Fruit fly (Drosophila melanogaster) whole organism, embryonic: Measurements from ENCODE around the gene BNIP3.

Experiments
- ATbp ChIP-seq: fragments of 200-800 bp; sonication (Bioruptor generic); optimal IDR thresholded peaks from 2 replicates; lab custom pipeline; 2017; ENCODE audit warnings: missing biosample characterization, mild to moderate bottlenecking, missing genetic modification characterization, missing genetic modification reagents
- Atf6 ChIP-seq: fragments of 200-800 bp; sonication (Bioruptor generic); IDR thresholded peaks from 2 replicates; pipeline ENCODE4 v1.3.6; 2022; ENCODE audit warnings: missing biosample characterization, missing genetic modification characterization
- CG10209 ChIP-seq: fragments of 200-800 bp; sonication (Bioruptor generic); optimal IDR thresholded peaks from 3 replicates; lab custom pipeline; 2017; ENCODE audit warnings: missing biosample characterization, mild to moderate bottlenecking, missing genetic modification characterization, missing genetic modification reagents
- CG1024 ChIP-seq: fragments of 200-800 bp; sonication (Bioruptor generic); IDR thresholded peaks from 2 replicates; pipeline ENCODE4 v1.3.6; 2022; ENCODE audit warnings: missing biosample characterization, missing genetic modification characterization
- CG10431 ChIP-seq: fragments of 200-800 bp; sonication (Bioruptor generic); optimal IDR thresholded peaks from 3 replicates; lab custom pipeline; 2018; ENCODE audit warnings: missing biosample characterization, mild to moderate bottlenecking, missing genetic modification characterization
- CG10462 ChIP-seq: fragments of 200-800 bp; sonication (Bioruptor generic); optimal IDR thresholded peaks from 2 replicates; lab custom pipeline; 2016; ENCODE audit warnings: missing biosample characterization, missing genetic modification characterization
- CG11723 ChIP-seq: fragments of 200-800 bp; sonication (Bioruptor generic); optimal IDR thresholded peaks from 2 replicates; lab custom pipeline; 2017; ENCODE audit warnings: missing biosample characterization, mild to moderate bottlenecking, missing genetic modification characterization
- CG12236 ChIP-seq: fragments of 200-800 bp; sonication (Bioruptor generic); optimal IDR thresholded peaks from 2 replicates; lab custom pipeline; 2016; ENCODE audit warnings: missing biosample characterization, missing genetic modification characterization
- CG13624 ChIP-seq: fragments of 200-800 bp; sonication (Bioruptor generic); optimal IDR thresholded peaks from 2 replicates; lab custom pipeline; 2016; ENCODE audit warnings: missing biosample characterization, missing genetic modification characterization
- CG15011 ChIP-seq: fragments of 200-800 bp; sonication (Bioruptor generic); optimal IDR thresholded peaks from 3 replicates; lab custom pipeline; 2018; ENCODE audit warnings: missing biosample characterization, mild to moderate bottlenecking, missing genetic modification characterization
- CG15073 ChIP-seq: fragments of 200-800 bp; sonication (Bioruptor generic); optimal IDR thresholded peaks from 2 replicates; lab custom pipeline; 2016; ENCODE audit warnings: missing biosample characterization, missing genetic modification characterization
- CG16863 ChIP-seq: fragments of 200-800 bp; sonication (Bioruptor generic); optimal IDR thresholded peaks from 3 replicates; lab custom pipeline; 2016; ENCODE audit warnings: missing biosample characterization, missing genetic modification characterization
- CG17385 ChIP-seq: fragments of 200-800 bp; sonication (Bioruptor generic); optimal IDR thresholded peaks from 3 replicates; lab custom pipeline; 2018; ENCODE audit warnings: missing biosample characterization, mild to moderate bottlenecking, missing genetic modification characterization
- CG2116 ChIP-seq: fragments of 200-800 bp; sonication (Bioruptor generic); optimal IDR thresholded peaks from 3 replicates; lab custom pipeline; 2018; ENCODE audit warnings: missing biosample characterization, mild to moderate bottlenecking, missing genetic modification characterization
- CG31365 ChIP-seq: fragments of 200-800 bp; sonication (Bioruptor generic); optimal IDR thresholded peaks from 2 replicates; lab custom pipeline; 2018; ENCODE audit warnings: missing biosample characterization, mild to moderate bottlenecking, missing genetic modification characterization
- CG4707 ChIP-seq: fragments of 200-800 bp; sonication (Bioruptor generic); optimal IDR thresholded peaks from 2 replicates; lab custom pipeline; 2018; ENCODE audit warnings: missing biosample characterization, mild to moderate bottlenecking, missing genetic modification characterization, moderate library complexity
- CG7556 ChIP-seq: fragments of 200-800 bp; sonication (Bioruptor generic); optimal IDR thresholded peaks from 2 replicates; lab custom pipeline; 2017; ENCODE audit warnings: missing biosample characterization, mild to moderate bottlenecking, missing genetic modification characterization
- CG9609 ChIP-seq: fragments of 200-800 bp; sonication (Bioruptor generic); optimal IDR thresholded peaks from 3 replicates; lab custom pipeline; 2016; ENCODE audit warnings: missing biosample characterization, missing genetic modification characterization
- CoRest ChIP-seq: fragments of 200-800 bp; sonication (Bioruptor generic); optimal IDR thresholded peaks from 3 replicates; lab custom pipeline; 2018; ENCODE audit warnings: missing biosample characterization, mild to moderate bottlenecking, missing genetic modification characterization, moderate library complexity
- D ChIP-seq, 2 experiments: fragments of 200-800 bp in 1 of 2; fragments of >200 bp in 1 of 2; sonication (Bioruptor generic) in 1 of 2; optimal IDR thresholded peaks; 2 replicates in 1 of 2; 3 replicates in 1 of 2; lab custom pipeline; 2017; ENCODE audit warnings: mild to moderate bottlenecking in 1 of 2, missing biosample characterization in 1 of 2, missing genetic modification characterization in 1 of 2, missing genetic modification reagents in 1 of 2
- Elba2 ChIP-seq: fragments of 200-800 bp; sonication (Bioruptor generic); optimal IDR thresholded peaks from 3 replicates; lab custom pipeline; 2016; ENCODE audit warnings: missing biosample characterization, missing genetic modification characterization
- Ets97D ChIP-seq: fragments of 200-800 bp; sonication (Bioruptor generic); optimal IDR thresholded peaks from 3 replicates; lab custom pipeline; 2016; ENCODE audit warnings: missing biosample characterization, missing genetic modification characterization
- HHEX ChIP-seq: fragments of 200-800 bp; sonication (Bioruptor generic); optimal IDR thresholded peaks from 3 replicates; lab custom pipeline; 2017; ENCODE audit warnings: missing biosample characterization, mild to moderate bottlenecking, missing genetic modification characterization, missing genetic modification reagents
- HLH54F ChIP-seq: fragments of 200-800 bp; sonication (Bioruptor generic); optimal IDR thresholded peaks from 3 replicates; lab custom pipeline; 2016; ENCODE audit warnings: missing biosample characterization, missing genetic modification characterization
- Hsf ChIP-seq: fragments of 200-800 bp; sonication (Bioruptor generic); optimal IDR thresholded peaks from 3 replicates; lab custom pipeline; 2016; ENCODE audit warnings: missing biosample characterization, missing genetic modification characterization
- Jarid2 ChIP-seq: fragments of 200-800 bp; sonication (Bioruptor generic); optimal IDR thresholded peaks from 3 replicates; lab custom pipeline; 2017; ENCODE audit warnings: mild to moderate bottlenecking, missing biosample characterization, missing genetic modification reagents, missing genetic modification characterization
- MESR4 ChIP-seq: fragments of 200-800 bp; sonication (Bioruptor generic); optimal IDR thresholded peaks from 2 replicates; lab custom pipeline; 2018; ENCODE audit warnings: missing biosample characterization, mild to moderate bottlenecking, missing genetic modification characterization, moderate library complexity
- Mes4 ChIP-seq: fragments of 200-800 bp; sonication (Bioruptor generic); optimal IDR thresholded peaks from 2 replicates; lab custom pipeline; 2016; ENCODE audit warnings: missing biosample characterization, missing genetic modification characterization
- Myb ChIP-seq: fragments of 200-800 bp; sonication (Bioruptor generic); optimal IDR thresholded peaks from 2 replicates; lab custom pipeline; 2016; ENCODE audit warnings: missing biosample characterization, missing genetic modification characterization
- Nf-YA ChIP-seq: fragments of 200-800 bp; sonication (Bioruptor generic); IDR thresholded peaks from 2 replicates; pipeline ENCODE4 v1.3.6; 2022; ENCODE audit warnings: missing biosample characterization, missing genetic modification characterization
- Spps ChIP-seq: fragments of 200-800 bp; sonication (Bioruptor generic); optimal IDR thresholded peaks from 2 replicates; lab custom pipeline; 2018; ENCODE audit warnings: missing biosample characterization, mild to moderate bottlenecking, missing genetic modification characterization
- bcd ChIP-seq: fragments of 200-800 bp; sonication (Bioruptor generic); optimal IDR thresholded peaks from 2 replicates; lab custom pipeline; 2017; ENCODE audit warnings: missing biosample characterization, mild to moderate bottlenecking, missing genetic modification characterization
- bsh ChIP-seq, 2 experiments: fragments of 200-800 bp; sonication (Bioruptor generic); optimal IDR thresholded peaks; 2 replicates each; lab custom pipeline; 2017 to 2018; ENCODE audit warnings: mild to moderate bottlenecking in 2 of 2, missing biosample characterization in 2 of 2, missing genetic modification characterization in 2 of 2, moderate library complexity in 1 of 2
- chn ChIP-seq: fragments of 200-800 bp; sonication (Bioruptor generic); optimal IDR thresholded peaks from 2 replicates; lab custom pipeline; 2016; ENCODE audit warnings: missing biosample characterization, missing genetic modification characterization
- fru ChIP-seq: fragments of >200 bp; optimal IDR thresholded peaks from 2 replicates; lab custom pipeline; 2017
- gfzf ChIP-seq: fragments of 200-800 bp; sonication (Bioruptor generic); optimal IDR thresholded peaks from 2 replicates; lab custom pipeline; 2016; ENCODE audit warnings: missing biosample characterization, mild to moderate bottlenecking, missing genetic modification characterization, moderate library complexity
- grau ChIP-seq: fragments of 200-800 bp; optimal IDR thresholded peaks from 3 replicates; lab custom pipeline; 2019; ENCODE audit warnings: missing biosample characterization, mild to moderate bottlenecking, missing genetic modification characterization, moderate library complexity
- gsb ChIP-seq: fragments of 200-800 bp; sonication (Bioruptor generic); IDR thresholded peaks from 2 replicates; pipeline ENCODE4 v1.3.6; 2022; ENCODE audit warnings: missing biosample characterization, missing genetic modification characterization
- kay ChIP-seq: fragments of 200-800 bp; sonication (Bioruptor generic); optimal IDR thresholded peaks from 2 replicates; lab custom pipeline; 2016; ENCODE audit warnings: missing biosample characterization, missing genetic modification characterization
- klu ChIP-seq: fragments of 200-800 bp; sonication (Bioruptor generic); IDR thresholded peaks from 2 replicates; pipeline ENCODE4 v1.3.6; 2022; ENCODE audit warnings: missing biosample characterization, missing genetic modification characterization
- knrl ChIP-seq: fragments of 200-800 bp; sonication (Bioruptor generic); IDR thresholded peaks from 3 replicates; pipeline ENCODE4 v1.3.6; 2022; ENCODE audit warnings: missing biosample characterization, missing genetic modification characterization; ENCODE audit not compliant: partially characterized antibody
- lab ChIP-seq: fragments of 200-800 bp; sonication (Bioruptor generic); optimal IDR thresholded peaks from 3 replicates; lab custom pipeline; 2017; ENCODE audit warnings: missing biosample characterization, missing genetic modification characterization, mild to moderate bottlenecking, moderate library complexity, missing genetic modification reagents
- psq ChIP-seq: fragments of 200-800 bp; sonication (Bioruptor generic); optimal IDR thresholded peaks from 2 replicates; lab custom pipeline; 2017; ENCODE audit warnings: missing biosample characterization, missing genetic modification characterization
- run ChIP-seq: fragments of 200-800 bp; sonication (Bioruptor generic); optimal IDR thresholded peaks from 3 replicates; lab custom pipeline; 2018; ENCODE audit warnings: missing biosample characterization, mild to moderate bottlenecking, missing genetic modification characterization
- salm ChIP-seq: fragments of 200-800 bp; sonication (Bioruptor generic); optimal IDR thresholded peaks from 2 replicates; lab custom pipeline; 2018; ENCODE audit warnings: missing biosample characterization, mild to moderate bottlenecking, missing genetic modification characterization
- scrt ChIP-seq: fragments of 200-800 bp; sonication (Bioruptor generic); optimal IDR thresholded peaks from 2 replicates; lab custom pipeline; 2018; ENCODE audit warnings: missing biosample characterization, mild to moderate bottlenecking, missing genetic modification characterization, moderate library complexity
- unc-4 ChIP-seq: fragments of 200-800 bp; sonication (Bioruptor generic); IDR thresholded peaks from 2 replicates; pipeline ENCODE4 v1.3.6; 2022; ENCODE audit warnings: missing biosample characterization, missing genetic modification characterization; ENCODE audit not compliant: partially characterized antibody
- unpg ChIP-seq: fragments of 200-800 bp; sonication (Bioruptor generic); optimal IDR thresholded peaks from 3 replicates; lab custom pipeline; 2018; ENCODE audit warnings: missing biosample characterization, mild to moderate bottlenecking, missing genetic modification characterization, moderate library complexity

BNIP3 gene

DNA sequence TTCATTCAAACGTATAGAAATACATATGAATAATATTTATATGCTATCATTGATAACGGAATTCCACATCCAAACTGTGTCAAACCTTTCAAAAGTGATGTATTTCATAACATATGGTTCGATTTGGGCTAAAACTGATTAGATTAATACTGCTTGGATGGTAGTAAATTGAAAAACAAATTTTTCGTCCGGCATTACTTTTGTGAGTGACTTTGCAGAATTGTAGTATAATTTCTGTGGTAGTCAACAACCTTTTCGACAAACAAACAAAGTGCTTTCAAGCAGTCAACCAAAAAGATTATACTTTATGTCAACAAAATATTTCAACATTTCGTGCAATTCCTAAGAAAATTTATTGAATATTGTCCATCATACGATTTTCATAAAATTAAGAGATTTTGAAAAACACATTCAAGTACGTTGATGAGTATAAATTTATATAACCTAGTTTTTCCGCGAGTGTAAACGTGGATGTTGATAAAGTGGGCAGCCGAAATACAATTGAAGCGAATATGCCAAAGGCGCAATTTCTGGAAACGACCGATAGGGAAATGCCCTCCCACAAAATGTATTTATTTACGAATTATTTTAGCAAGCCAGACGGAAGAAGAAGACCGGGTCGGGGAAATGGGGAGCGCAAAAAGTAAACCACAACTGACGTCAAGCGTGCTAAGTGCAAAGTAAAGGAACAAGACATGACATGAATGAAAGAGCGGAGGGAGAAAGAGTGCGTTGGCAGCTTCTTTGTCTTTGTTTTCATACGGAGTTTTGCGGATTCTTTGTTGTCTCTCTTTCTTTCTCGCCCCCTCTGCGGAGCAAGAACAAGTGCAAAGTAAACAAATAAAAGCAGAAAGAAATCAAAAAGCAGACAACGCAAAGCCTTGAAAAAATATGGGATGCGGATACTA lies 1.0 kb downstream of the BNIP3 start (continued):
- TF ChIP-seq CG17385 (GFP tag; lab: Kevin White, UChicago) (peak; percentile 61), knrl (GFP tag; lab: Robert Waterston, UW) (no peak), CG16863 (GFP tag; lab: Kevin White, UChicago) (no peak), CG2116 (GFP tag; lab: Kevin White, UChicago) (peak; percentile 5), scrt (GFP tag; lab: Kevin White, UChicago) (no peak), D (optimal IDR thresholded peaks at IDR 0.05; lab: Kevin White, UChicago) (no peak), D (GFP tag; optimal IDR thresholded peaks at IDR 0.05; lab: Kevin White, UChicago) (no peak), salm (tag; lab: Kevin White, UChicago) (no peak), klu (GFP tag; lab: Robert Waterston, UW) (no peak), HLH54F (GFP tag; lab: Kevin White, UChicago) (no peak), CG31365 (tag; lab: Kevin White, UChicago) (no peak), CG10462 (no peak), Mes4 (no peak), ATbp (GFP tag; lab: Kevin White, UChicago) (peak; percentile 15), grau (tag; lab: Kevin White, UChicago) (peak; percentile 49), Jarid2 (GFP tag; lab: Kevin White, UChicago) (no peak), Spps (tag; lab: Kevin White, UChicago) (no peak), lab (peak; percentile 19), CG11723 (no peak), bsh (GFP tag; optimal IDR thresholded peaks at IDR 0.05; lab: Kevin White, UChicago) (peak; percentile 38 to 41), gsb (GFP tag; lab: Robert Waterston, UW) (no peak), CG1024 (no peak), Ets97D (GFP tag; lab: Kevin White, UChicago) (no peak), bcd (GFP tag; lab: Kevin White, UChicago) (peak; percentile 13), Myb (GFP tag; lab: Kevin White, UChicago) (no peak), Nf-YA (GFP tag; lab: Robert Waterston, UW) (no peak), CG7556 (peak; percentile 45), gfzf (GFP tag; lab: Kevin White, UChicago) (no peak), fru (lab: Kevin White, UChicago) (no peak), MESR4 (GFP tag; lab: Kevin White, UChicago) (no peak), CG15011 (GFP tag; lab: Kevin White, UChicago) (no peak), CG12236 (GFP tag; lab: Kevin White, UChicago) (no peak), Atf6 (no peak), kay (no peak), CoRest (tag; lab: Kevin White, UChicago) (peak; percentile 1), unc-4 (no peak), Elba2 (GFP tag; lab: Kevin White, UChicago) (no peak), unpg (GFP tag; lab: Kevin White, UChicago) (peak; percentile 55), psq (peak; percentile 87), CG10431 (GFP tag; lab: Kevin White, UChicago) (no peak), run (tag; lab: Kevin White, UChicago) (no peak), CG10209 (GFP tag; lab: Kevin White, UChicago) (peak; percentile 38), CG13624 (GFP tag; lab: Kevin White, UChicago) (peak; percentile 66), CG4707 (GFP tag; lab: Kevin White, UChicago) (no peak), chn (GFP tag; lab: Kevin White, UChicago) (no peak), CG9609 (GFP tag; lab: Kevin White, UChicago) (no peak), HHEX (GFP tag; lab: Kevin White, UChicago) (peak; percentile 39), CG15073 (no peak), Hsf (GFP tag; lab: Kevin White, UChicago) (peak; percentile 39)
